Worm (Caenorhabditis elegans) whole organism, late embryonic: Measurements from ENCODE around the gene C01G10.1.

Experiments used
- C38D4.7 ChIP-seq: fragments of 200-800 bp; sonication (Bioruptor generic); optimal IDR thresholded peaks from 2 replicates; lab custom pipeline; 2018; ENCODE audit warnings: mild to moderate bottlenecking, missing genetic modification characterization, moderate library complexity, missing compliant biosample characterization
- F13H6.1 ChIP-seq: sonication (generic microtip); optimal IDR thresholded peaks from 2 replicates; lab custom pipeline; 2016; ENCODE audit warnings: missing genetic modification characterization, missing compliant biosample characterization
- K02D7.2 ChIP-seq: sonication (generic microtip); optimal IDR thresholded peaks from 2 replicates; lab custom pipeline; 2017; ENCODE audit warnings: mild to moderate bottlenecking, missing genetic modification characterization, missing compliant biosample characterization
- ahr-1 ChIP-seq: sonication (generic microtip); optimal IDR thresholded peaks from 2 replicates; lab custom pipeline; 2016; ENCODE audit warnings: missing genetic modification characterization, missing compliant biosample characterization
- ama-1 ChIP-seq: fragments of 150-350 bp; optimal IDR thresholded peaks from 2 replicates; lab custom pipeline; 2014
- ceh-14 ChIP-seq: sonication (generic microtip); optimal IDR thresholded peaks from 2 replicates; lab custom pipeline; 2016; ENCODE audit warnings: missing genotype, missing genetic modification characterization, missing compliant biosample characterization
- ceh-18 ChIP-seq: sonication (generic microtip); optimal IDR thresholded peaks from 2 replicates; lab custom pipeline; 2016; ENCODE audit warnings: missing genetic modification characterization, missing compliant biosample characterization
- ceh-19 ChIP-seq: fragments of 200-800 bp; sonication (Bioruptor generic); optimal IDR thresholded peaks from 2 replicates; lab custom pipeline; 2018; ENCODE audit warnings: mild to moderate bottlenecking, missing genetic modification characterization, missing compliant biosample characterization
- ceh-2 ChIP-seq: sonication (generic microtip); optimal IDR thresholded peaks from 2 replicates; lab custom pipeline; 2016; ENCODE audit warnings: missing genotype, missing genetic modification characterization, missing compliant biosample characterization
- ceh-22 ChIP-seq: sonication (generic microtip); optimal IDR thresholded peaks from 2 replicates; lab custom pipeline; 2017; ENCODE audit warnings: missing biosample characterization, missing genetic modification characterization
- ceh-24 ChIP-seq: sonication (generic microtip); optimal IDR thresholded peaks from 2 replicates; lab custom pipeline; 2016; ENCODE audit warnings: mild to moderate bottlenecking, missing genetic modification characterization, missing compliant biosample characterization
- ceh-30 ChIP-seq: fragments of 150-350 bp; optimal IDR thresholded peaks from 2 replicates; lab custom pipeline; 2014; ENCODE audit warnings: missing biosample characterization, missing genetic modification characterization
- ceh-31 ChIP-seq: sonication (generic microtip); optimal IDR thresholded peaks from 2 replicates; lab custom pipeline; 2016; ENCODE audit warnings: missing genetic modification characterization, missing compliant biosample characterization
- ceh-48 ChIP-seq: sonication (generic microtip); optimal IDR thresholded peaks from 2 replicates; lab custom pipeline; 2016; ENCODE audit warnings: missing genetic modification characterization, inconsistent platforms, missing compliant biosample characterization
- ceh-9 ChIP-seq: sonication (generic microtip); optimal IDR thresholded peaks from 2 replicates; lab custom pipeline; 2016; ENCODE audit warnings: mild to moderate bottlenecking, missing genetic modification characterization, inconsistent platforms, missing compliant biosample characterization
- dve-1 ChIP-seq: sonication (generic microtip); optimal IDR thresholded peaks from 2 replicates; lab custom pipeline; 2017; ENCODE audit warnings: antibody characterized with exemption, mild to moderate bottlenecking, missing genetic modification characterization, missing compliant biosample characterization
- elt-2 ChIP-seq: sonication (generic microtip); optimal IDR thresholded peaks from 2 replicates; lab custom pipeline; 2016; ENCODE audit warnings: missing genetic modification reagents, missing genetic modification characterization, missing compliant biosample characterization
- ets-4 ChIP-seq: sonication (generic microtip); optimal IDR thresholded peaks from 2 replicates; lab custom pipeline; 2016; ENCODE audit warnings: missing genetic modification characterization, missing compliant biosample characterization
- eyg-1 ChIP-seq: sonication (generic microtip); optimal IDR thresholded peaks from 2 replicates; lab custom pipeline; 2016; ENCODE audit warnings: missing genotype, missing genetic modification characterization, missing compliant biosample characterization
- fax-1 ChIP-seq: sonication (generic microtip); optimal IDR thresholded peaks from 2 replicates; lab custom pipeline; 2016; ENCODE audit warnings: missing genotype, missing genetic modification characterization, missing compliant biosample characterization
- fkh-6 ChIP-seq: sonication (generic microtip); optimal IDR thresholded peaks from 2 replicates; lab custom pipeline; 2016; ENCODE audit warnings: missing genetic modification characterization, missing compliant biosample characterization
- gmeb-2 ChIP-seq: sonication (generic microtip); optimal IDR thresholded peaks from 2 replicates; lab custom pipeline; 2016; ENCODE audit warnings: missing genetic modification characterization, inconsistent platforms, missing compliant biosample characterization
- hlh-15 ChIP-seq: sonication (generic microtip); optimal IDR thresholded peaks from 2 replicates; lab custom pipeline; 2016; ENCODE audit warnings: missing genetic modification characterization, missing compliant biosample characterization
- hlh-8 ChIP-seq: sonication (generic microtip); optimal IDR thresholded peaks from 2 replicates; lab custom pipeline; 2016; ENCODE audit warnings: missing genotype, missing genetic modification characterization, missing compliant biosample characterization
- lim-6 ChIP-seq: sonication (generic microtip); optimal IDR thresholded peaks from 2 replicates; lab custom pipeline; 2016; ENCODE audit warnings: missing genetic modification characterization, missing compliant biosample characterization
- nhr-232 ChIP-seq: sonication (generic microtip); optimal IDR thresholded peaks from 2 replicates; lab custom pipeline; 2016; ENCODE audit warnings: missing genetic modification characterization, missing compliant biosample characterization
- npax-4 ChIP-seq: sonication (generic microtip); optimal IDR thresholded peaks from 2 replicates; lab custom pipeline; 2016; ENCODE audit warnings: missing genetic modification characterization, missing compliant biosample characterization
- odd-2 ChIP-seq: sonication (generic microtip); optimal IDR thresholded peaks from 2 replicates; lab custom pipeline; 2017; ENCODE audit warnings: antibody characterized with exemption, mild to moderate bottlenecking, missing genetic modification characterization, missing compliant biosample characterization
- pat-9 ChIP-seq: fragments of 200-800 bp; sonication (Bioruptor generic); optimal IDR thresholded peaks from 2 replicates; lab custom pipeline; 2018; ENCODE audit warnings: mild to moderate bottlenecking, missing genetic modification characterization, moderate library complexity, missing compliant biosample characterization
- pax-1 ChIP-seq: fragments of 150-350 bp; optimal IDR thresholded peaks from 2 replicates; lab custom pipeline; 2014; ENCODE audit warnings: missing biosample characterization, missing genetic modification characterization
- pqm-1 ChIP-seq: sonication (generic microtip); optimal IDR thresholded peaks from 2 replicates; lab custom pipeline; 2016; ENCODE audit warnings: missing genetic modification characterization, missing compliant biosample characterization
- rnt-1 ChIP-seq: sonication (generic microtip); optimal IDR thresholded peaks from 2 replicates; lab custom pipeline; 2016; ENCODE audit warnings: missing genetic modification characterization, missing compliant biosample characterization
- sdc-2 ChIP-seq: sonication (generic microtip); optimal IDR thresholded peaks from 2 replicates; lab custom pipeline; 2016; ENCODE audit warnings: missing genotype, missing genetic modification characterization, missing compliant biosample characterization
- sox-2 ChIP-seq: fragments of 200-800 bp; sonication (Bioruptor generic); IDR thresholded peaks from 2 replicates; pipeline ENCODE4 v1.3.6; 2022; ENCODE audit warnings: missing genetic modification reagents, missing genetic modification characterization, missing compliant biosample characterization
- sox-4 ChIP-seq: sonication (generic microtip); optimal IDR thresholded peaks from 2 replicates; lab custom pipeline; 2017; ENCODE audit warnings: mild to moderate bottlenecking, missing genetic modification characterization, inconsistent platforms, missing compliant biosample characterization
- tbx-7 ChIP-seq: sonication (generic microtip); optimal IDR thresholded peaks from 2 replicates; lab custom pipeline; 2016; ENCODE audit warnings: missing genotype, missing genetic modification characterization, missing compliant biosample characterization
- ttx-3 ChIP-seq: sonication (generic microtip); optimal IDR thresholded peaks from 2 replicates; lab custom pipeline; 2016; ENCODE audit warnings: missing genetic modification reagents, missing genetic modification characterization, missing compliant biosample characterization
- unc-42 ChIP-seq: sonication (generic microtip); optimal IDR thresholded peaks from 2 replicates; lab custom pipeline; 2016; ENCODE audit warnings: missing genotype, missing genetic modification characterization, missing compliant biosample characterization
- unc-86 ChIP-seq: sonication (generic microtip); optimal IDR thresholded peaks from 2 replicates; lab custom pipeline; 2016; ENCODE audit warnings: missing genetic modification characterization, missing compliant biosample characterization
- ztf-16 ChIP-seq: sonication (generic microtip); optimal IDR thresholded peaks from 2 replicates; lab custom pipeline; 2017; ENCODE audit warnings: missing genetic modification characterization, missing compliant biosample characterization

The C01G10.1 gene

DNA sequence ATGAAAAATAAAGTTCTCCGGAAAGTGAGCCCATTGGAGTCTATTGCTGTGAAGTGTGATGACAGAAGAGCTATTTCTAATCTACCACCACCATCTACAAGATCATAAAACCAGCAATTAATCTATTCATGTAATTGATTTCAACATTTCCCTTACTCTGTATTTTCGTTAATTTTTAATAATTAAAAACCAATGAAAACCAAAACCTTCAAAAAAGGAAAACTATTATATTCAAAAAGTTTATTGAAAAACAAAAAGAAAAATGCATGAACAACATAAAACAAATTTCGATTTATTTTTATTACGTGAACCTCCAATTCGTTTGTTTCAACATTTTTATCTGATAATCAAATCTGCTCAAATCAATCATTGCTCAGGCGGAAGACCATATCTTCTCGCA, at the start of gene C01G10.1:
TSS of gene C01G10.1 (plus strand) at position 301 of the 400 bp plus-strand sequence.
- no peak for TF ChIP-seq sox-4 (tag; lab: Kevin White, UChicago)
- TF ChIP-seq ceh-31 (tag; lab: Kevin White, UChicago), result no peak
- no peak for TF ChIP-seq ceh-24 (tag; lab: Kevin White, UChicago)
- TF ChIP-seq ceh-2, result no peak
- TF ChIP-seq hlh-8 (tag; lab: Kevin White, UChicago), result no peak
- TF ChIP-seq lim-6, result no peak
- no peak for TF ChIP-seq ceh-18 (tag; lab: Kevin White, UChicago)
- TF ChIP-seq ahr-1, result no peak
- TF ChIP-seq npax-4 (tag; lab: Kevin White, UChicago), result no peak
- TF ChIP-seq unc-42 (tag; lab: Kevin White, UChicago), result no peak
- no peak for TF ChIP-seq eyg-1 (tag; lab: Kevin White, UChicago)
- no peak for TF ChIP-seq odd-2 (tag; lab: Kevin White, UChicago)
- no peak for TF ChIP-seq tbx-7
- no peak for TF ChIP-seq gmeb-2 (tag; lab: Kevin White, UChicago)
- TF ChIP-seq, all 69 proteins: peak for 0

- TF ChIP-seq elt-2 (tag; lab: Kevin White, UChicago) (no peak), C38D4.7 (GFP tag; lab: Kevin White, UChicago) (no peak), lim-6 (no peak), sdc-2 (no peak), ceh-14 (no peak), K02D7.2 (tag; lab: Kevin White, UChicago) (no peak), pax-1 (no peak), gmeb-2 (tag; lab: Kevin White, UChicago) (no peak), rnt-1 (tag; lab: Kevin White, UChicago) (no peak), fkh-6 (tag; lab: Kevin White, UChicago) (no peak), ztf-16 (tag; lab: Kevin White, UChicago) (no peak), F13H6.1 (tag; lab: Kevin White, UChicago) (no peak), pqm-1 (no peak), ceh-2 (no peak), pat-9 (tag; lab: Kevin White, UChicago) (no peak)
Observed at ce11 chrV:15051720-15052119, 47.8 kb upstream of the C01G10.1 start.

DNA sequence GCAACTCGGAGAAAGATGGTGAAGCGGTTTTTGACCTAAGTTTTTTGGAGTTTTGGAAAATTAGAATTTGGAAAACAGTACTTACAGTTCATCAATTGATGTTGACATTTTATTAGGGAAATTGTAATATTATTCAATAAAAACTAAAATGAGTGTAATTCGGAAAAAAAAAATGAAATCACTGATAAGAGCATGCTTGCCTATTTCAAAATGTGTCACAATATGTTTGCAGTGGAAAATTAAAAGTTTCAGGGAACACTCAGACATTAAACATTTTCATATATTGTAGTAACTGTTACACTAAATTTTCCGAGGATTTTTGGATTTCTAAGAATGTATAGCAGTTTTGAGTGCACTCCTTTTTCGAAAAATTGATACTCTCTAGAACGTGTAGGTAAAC, 47.2 kb upstream of the C01G10.1 start, which contains the start of the genes fbxa-82 and C25D7.5:
TSS of gene fbxa-82 (minus strand) at position 163 of the 400 bp plus-strand sequence.
TSS of gene C25D7.5 (plus strand) at position 283 of the 400 bp plus-strand sequence.
- TF ChIP-seq dve-1, result no peak
- TF ChIP-seq npax-4 (tag; lab: Kevin White, UChicago), result no peak
- no peak for TF ChIP-seq unc-86 (tag; lab: Kevin White, UChicago)
- no peak for TF ChIP-seq ttx-3 (tag; lab: Kevin White, UChicago)
- TF ChIP-seq ceh-48 (tag; lab: Kevin White, UChicago), result no peak
- no peak for TF ChIP-seq pqm-1
- no peak for TF ChIP-seq ceh-30
- no peak for TF ChIP-seq hlh-15 (tag; lab: Kevin White, UChicago)
- TF ChIP-seq ceh-22 (tag; lab: Kevin White, UChicago), result no peak
- no peak for TF ChIP-seq sox-4 (tag; lab: Kevin White, UChicago)
- TF ChIP-seq fax-1 (tag; lab: Kevin White, UChicago), result no peak
- no peak for TF ChIP-seq ceh-9 (tag; lab: Kevin White, UChicago)
- no peak for TF ChIP-seq ets-4 (tag; lab: Kevin White, UChicago)
- no peak for TF ChIP-seq sox-2 (GFP tag; lab: Robert Waterston, UW)
- no peak for TF ChIP-seq C38D4.7 (GFP tag; lab: Kevin White, UChicago)
- no peak for TF ChIP-seq nhr-232 (tag; lab: Kevin White, UChicago)
- no peak for TF ChIP-seq ceh-2
- TF ChIP-seq ama-1 (lab: Kevin White, UChicago), result no peak
- TF ChIP-seq ceh-19 (GFP tag; lab: Kevin White, UChicago), result no peak
